Fruit fly (Drosophila melanogaster): ENCODE data around the gene Prx6a.
A peak's percentile ranks its signal among the peaks of the same experiment; 100 is the strongest.

The Prx6a gene

dm6 chr2L:2897024-2897549, 19.1 kb upstream of the Prx6a start (continued):
- TF ChIP-seq stc (GFP tag; IDR thresholded peaks at IDR 0.05) (peak; percentile 75), CG3838 (GFP tag; optimal IDR thresholded peaks at IDR 0.05) (peak; percentile 56), HLHmδ (GFP tag; optimal IDR thresholded peaks at IDR 0.05) (peak; percentile 63), mam (GFP tag; optimal IDR thresholded peaks at IDR 0.05) (peak; percentile 75), bcd (GFP tag; optimal IDR thresholded peaks at IDR 0.05) (peak; percentile 73), pnt (GFP tag; optimal IDR thresholded peaks at IDR 0.05) (peak; percentile 92), CG34422 (GFP tag; IDR thresholded peaks at IDR 0.05) (peak; percentile 90), Spps (tag; optimal IDR thresholded peaks at IDR 0.05) (peak; percentile 7), MESR4 (GFP tag; optimal IDR thresholded peaks at IDR 0.05) (no peak), ttk (GFP tag; IDR thresholded peaks at IDR 0.05) (peak; percentile 90), CG6654 (GFP tag; optimal IDR thresholded peaks at IDR 0.05) (peak; percentile 62), zen (tag; optimal IDR thresholded peaks at IDR 0.05) (peak; percentile 70), lbe (GFP tag; optimal IDR thresholded peaks at IDR 0.05) (no peak), CG9727 (GFP tag; optimal IDR thresholded peaks at IDR 0.05) (peak; percentile 81), cad (GFP tag; optimal IDR thresholded peaks at IDR 0.05) (no peak), sens (GFP tag) (peak; percentile 99), CG18011 (GFP tag; optimal IDR thresholded peaks at IDR 0.05) (peak; percentile 64), CoRest (tag; optimal IDR thresholded peaks at IDR 0.05) (peak; percentile 70), CG4360 (GFP tag; IDR thresholded peaks at IDR 0.05) (peak; percentile 96), Camta (GFP tag; optimal IDR thresholded peaks at IDR 0.05) (peak; percentile 84), Antp (GFP tag; optimal IDR thresholded peaks at IDR 0.05) (peak; percentile 90), HLH54F (GFP tag; optimal IDR thresholded peaks at IDR 0.05) (peak; percentile 77), hbn (GFP tag; IDR thresholded peaks at IDR 0.05; ENCODE audit: partially characterized antibody) (no peak), Hr39 (optimal IDR thresholded peaks at IDR 0.05) (no peak), chm (GFP tag; IDR thresholded peaks at IDR 0.05) (peak; percentile 88), run (tag; optimal IDR thresholded peaks at IDR 0.05) (peak; percentile 43), CG12155 (GFP tag; optimal IDR thresholded peaks at IDR 0.05) (peak; percentile 77), CG6765 (GFP tag; optimal IDR thresholded peaks at IDR 0.05) (no peak), CG11723 (GFP tag; optimal IDR thresholded peaks at IDR 0.05) (peak; percentile 75), CG8281 (tag; optimal IDR thresholded peaks at IDR 0.05) (peak; percentile 30), oc (tag; optimal IDR thresholded peaks at IDR 0.05) (peak; percentile 60), CG32532 (GFP tag; IDR thresholded peaks at IDR 0.05) (peak; percentile 49; the same call in 1 of the 2 replicates), slou (GFP tag; optimal IDR thresholded peaks at IDR 0.05) (peak; percentile 85), da (GFP tag; optimal IDR thresholded peaks at IDR 0.05) (peak; percentile 61), HLH3B (GFP tag; IDR thresholded peaks at IDR 0.05) (peak; percentile 83), chinmo (GFP tag; IDR thresholded peaks at IDR 0.05; ENCODE audit: partially characterized antibody) (0 out of 4 replicates have a peak, but pooled peaks have one; percentile 41), CG6791 (GFP tag; IDR thresholded peaks at IDR 0.05; ENCODE audit: partially characterized antibody) (no peak), dimm (GFP tag; IDR thresholded peaks at IDR 0.05) (0 out of 2 replicates have a peak, but pooled peaks have one; percentile 34), Adf1 (GFP tag; IDR thresholded peaks at IDR 0.05) (0 out of 2 replicates have a peak, but pooled peaks have one; percentile 20), CG3995 (GFP tag; optimal IDR thresholded peaks at IDR 0.05) (no peak), Gsc (GFP tag; IDR thresholded peaks at IDR 0.05) (no peak), Ets97D (GFP tag; optimal IDR thresholded peaks at IDR 0.05) (peak; percentile 64), CG12071 (GFP tag; optimal IDR thresholded peaks at IDR 0.05) (peak; percentile 36), CG1529 (GFP tag; optimal IDR thresholded peaks at IDR 0.05) (peak; percentile 69), gfzf (GFP tag; optimal IDR thresholded peaks at IDR 0.05) (no peak), Doc2 (GFP tag; IDR thresholded peaks at IDR 0.05) (peak; percentile 22; the same call in 1 of the 2 replicates), jing (GFP tag; optimal IDR thresholded peaks at IDR 0.05) (peak; percentile 83), CG15696 (tag; optimal IDR thresholded peaks at IDR 0.05) (peak; percentile 36), Xrp1 (GFP tag; IDR thresholded peaks at IDR 0.05) (peak; percentile 92), Elba2 (GFP tag; optimal IDR thresholded peaks at IDR 0.05) (no peak), CG12219 (GFP tag; optimal IDR thresholded peaks at IDR 0.05) (peak; percentile 60)
